Worm (Caenorhabditis elegans): ENCODE data around the gene F35H12.1.

- TF ChIP-seq him-1 (tag; optimal IDR thresholded peaks at IDR 0.05) (no peak), dao-5 (tag; optimal IDR thresholded peaks at IDR 0.05) (no peak)
Measured at ce11 chrX:902512-902911, 31.1 kb upstream of the F35H12.1 start, which contains the start of gene ZC13.10.
